Worm (Caenorhabditis elegans) whole organism, L4/young adult: ENCODE measurements around the gene F56C3.1.

ENCODE experiments used
- W03F9.2 ChIP-seq: fragments of 150-350 bp; optimal IDR thresholded peaks from 2 replicates; lab custom pipeline; 2014; ENCODE audit warnings: missing biosample characterization, missing genetic modification characterization
- dao-5 ChIP-seq: sonication (generic microtip); optimal IDR thresholded peaks from 2 replicates; lab custom pipeline; 2016; ENCODE audit warnings: missing genotype, missing genetic modification characterization, moderate library complexity, missing compliant biosample characterization
- him-1 ChIP-seq: sonication (generic microtip); optimal IDR thresholded peaks from 2 replicates; lab custom pipeline; 2016; ENCODE audit warnings: missing genotype, missing genetic modification reagents, missing genetic modification characterization, missing compliant biosample characterization

- TF ChIP-seq W03F9.2 (tag; lab: Kevin White, UChicago) (no peak), dao-5 (no peak), him-1 (tag; lab: Kevin White, UChicago) (no peak)
Measured at ce11 chrX:1409224-1409623, 22.1 kb downstream of the F56C3.1 start.
